Worm (Caenorhabditis elegans): ENCODE measurements around the gene C41C4.9.

DNA sequence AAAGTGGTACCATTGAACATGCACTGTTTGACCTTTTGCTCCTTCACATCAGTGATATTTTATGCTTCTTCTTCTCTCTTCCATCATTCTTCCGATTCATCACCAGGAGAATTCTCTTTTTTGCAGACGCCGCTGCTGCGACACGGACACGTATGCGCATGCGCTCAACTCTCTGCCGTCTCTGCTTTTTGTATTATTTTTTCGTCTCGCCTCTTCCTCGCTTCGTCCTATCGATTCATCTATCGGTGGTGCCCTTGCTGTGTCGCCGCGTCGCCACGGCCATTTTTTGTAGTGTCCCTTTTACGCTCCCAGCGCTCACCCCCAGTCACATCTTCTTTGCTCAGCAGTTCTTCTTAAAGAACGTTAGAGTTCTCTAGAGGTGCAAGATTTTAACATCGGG is 18.7 kb downstream of the C41C4.9 start:
- TF ChIP-seq nhr-12 (tag; optimal IDR thresholded peaks at IDR 0.05) (no peak), nhr-237 (tag; optimal IDR thresholded peaks at IDR 0.05) (no peak)

All from whole organism, mixed stage, embryonic.